Worm (Caenorhabditis elegans): ENCODE data around the gene srz-37.

srz-37 gene

ce11 chrIV:3524584-3525020, 42.9 kb upstream of the srz-37 start (continued):
- no peak for TF ChIP-seq attf-4 (tag; optimal IDR thresholded peaks at IDR 0.05)
- no peak for TF ChIP-seq ces-1 (GFP tag; optimal IDR thresholded peaks at IDR 0.05)
- peak; percentile 61 for TF ChIP-seq spr-1 (tag; optimal IDR thresholded peaks at IDR 0.05)
- no peak for TF ChIP-seq mdl-1 (tag; optimal IDR thresholded peaks at IDR 0.05)
- peak in 1 of 2 experiments; percentile 72 for TF ChIP-seq daf-16 (GFP tag; optimal IDR thresholded peaks at IDR 0.05)
- TF ChIP-seq daf-16 (tag; optimal IDR thresholded peaks at IDR 0.05): peak; percentile 42
- TF ChIP-seq ZK337.2 (GFP tag; IDR thresholded peaks at IDR 0.05): peak; percentile 67; the same call in 1 of the 2 replicates
- TF ChIP-seq tag-97 (GFP tag; IDR thresholded peaks at IDR 0.05): no peak
- peak; percentile 73; the same call in 1 of the 2 replicates for TF ChIP-seq tra-1 (GFP tag; IDR thresholded peaks at IDR 0.05)
- peak; percentile 78 for TF ChIP-seq daf-19 (GFP tag; conservative IDR thresholded peaks at IDR 0.05)
- TF ChIP-seq sdz-12 (GFP tag; optimal IDR thresholded peaks at IDR 0.05): peak; percentile 73
- no peak for TF ChIP-seq zfp-2 (tag; optimal IDR thresholded peaks at IDR 0.05)
- peak; percentile 7 for TF ChIP-seq lir-3 (tag; optimal IDR thresholded peaks at IDR 0.05)
- no peak for TF ChIP-seq ceh-28 (tag; optimal IDR thresholded peaks at IDR 0.05)
- no peak for TF ChIP-seq ceh-82 (tag; optimal IDR thresholded peaks at IDR 0.05)
- peak; percentile 45 for TF ChIP-seq F37D6.2 (tag; optimal IDR thresholded peaks at IDR 0.05)
- TF ChIP-seq R02D3.7 (tag; optimal IDR thresholded peaks at IDR 0.05): no peak
- TF ChIP-seq D1046.2 (GFP tag; IDR thresholded peaks at IDR 0.05): peak; percentile 79
- no peak for TF ChIP-seq aly-2 (tag; optimal IDR thresholded peaks at IDR 0.05)
- no peak for TF ChIP-seq unc-39 (tag; optimal IDR thresholded peaks at IDR 0.05)
- TF ChIP-seq fos-1 (tag; optimal IDR thresholded peaks at IDR 0.05): no peak
- peak; percentile 3 for TF ChIP-seq dpl-1 (GFP tag; optimal IDR thresholded peaks at IDR 0.05)
- TF ChIP-seq F44E2.7 (GFP tag; IDR thresholded peaks at IDR 0.05): no peak
- TF ChIP-seq pqm-1 (tag; optimal IDR thresholded peaks at IDR 0.05): no peak
- peak; percentile 82; the same call in 1 of the 2 replicates for TF ChIP-seq Y105C5A.15 (GFP tag; IDR thresholded peaks at IDR 0.05)
- peak; percentile 86; the same call in 1 of the 2 replicates for TF ChIP-seq arid-1 (GFP tag; conservative IDR thresholded peaks at IDR 0.05)
- no peak for TF ChIP-seq lin-29 (GFP tag; IDR thresholded peaks at IDR 0.05)
- TF ChIP-seq ceh-20 (GFP tag; IDR thresholded peaks at IDR 0.05): no peak
- TF ChIP-seq lim-7 (GFP tag; IDR thresholded peaks at IDR 0.05): peak; percentile 83
- TF ChIP-seq nhr-42 (GFP tag; IDR thresholded peaks at IDR 0.05): no peak
- peak; percentile 74 for TF ChIP-seq mes-2 (tag; optimal IDR thresholded peaks at IDR 0.05; ENCODE audit: poor library complexity, severe bottlenecking)
- TF ChIP-seq dmd-9 (GFP tag; IDR thresholded peaks at IDR 0.05): peak; percentile 42; the same call in 1 of the 2 replicates
- TF ChIP-seq rbr-2 (tag; optimal IDR thresholded peaks at IDR 0.05): peak; percentile 50
- TF ChIP-seq nhr-25 (tag; optimal IDR thresholded peaks at IDR 0.05; ENCODE audit: borderline replicate concordance, insufficient read depth): no peak
- 0 out of 2 replicates have a peak, but pooled peaks have one; percentile 44 for TF ChIP-seq Y75B8A.6 (GFP tag; IDR thresholded peaks at IDR 0.05)
- peak; percentile 29 for TF ChIP-seq lin-13 (GFP tag; optimal IDR thresholded peaks at IDR 0.05)
- peak; percentile 79 for TF ChIP-seq snpc-1.2 (GFP tag; IDR thresholded peaks at IDR 0.05)
- peak; percentile 27 for TF ChIP-seq hlh-11 (tag; optimal IDR thresholded peaks at IDR 0.05)
- peak; percentile 91 for TF ChIP-seq dmd-8 (GFP tag; IDR thresholded peaks at IDR 0.05)
- TF ChIP-seq skn-1 (tag; optimal IDR thresholded peaks at IDR 0.05): no peak
- TF ChIP-seq hmg-1.1 (GFP tag; IDR thresholded peaks at IDR 0.05): peak; percentile 82
- peak; percentile 46; the same call in 1 of the 2 replicates for TF ChIP-seq zfp-3 (GFP tag; conservative IDR thresholded peaks at IDR 0.05)
- TF ChIP-seq nhr-77 (tag; optimal IDR thresholded peaks at IDR 0.05): no peak
- peak; percentile 36 for TF ChIP-seq Y5F2A.4 (GFP tag; optimal IDR thresholded peaks at IDR 0.05)
- peak; percentile 77 for TF ChIP-seq Y48G9A.11 (GFP tag; IDR thresholded peaks at IDR 0.05)
- peak; percentile 81 for TF ChIP-seq lin-38 (GFP tag; IDR thresholded peaks at IDR 0.05)
- TF ChIP-seq lsy-2 (tag; optimal IDR thresholded peaks at IDR 0.05): peak in 1 of 2 experiments; percentile 49
- peak; percentile 39 for TF ChIP-seq hlh-30 (tag; optimal IDR thresholded peaks at IDR 0.05; ENCODE audit: insufficient read depth)
- peak; percentile 49 for TF ChIP-seq unc-130 (GFP tag; optimal IDR thresholded peaks at IDR 0.05)
- TF ChIP-seq nhr-11 (tag; optimal IDR thresholded peaks at IDR 0.05): peak; percentile 49
- no peak for TF ChIP-seq zip-11 (GFP tag; IDR thresholded peaks at IDR 0.05)
- TF ChIP-seq ztf-11 (tag; optimal IDR thresholded peaks at IDR 0.05): no peak
